Fruit fly (Drosophila melanogaster) whole organism, embryonic: Measurements from ENCODE around the gene CG31800.

Source experiments
- Abd-B ChIP-seq: fragments of 200-800 bp; sonication (Bioruptor generic); optimal IDR thresholded peaks from 2 replicates; lab custom pipeline; 2018; ENCODE audit warnings: missing biosample characterization, mild to moderate bottlenecking, missing genetic modification characterization, moderate library complexity
- Bgb ChIP-seq: fragments of 200-800 bp; sonication (Bioruptor generic); IDR thresholded peaks from 2 replicates; pipeline ENCODE4 v1.3.6; 2022; ENCODE audit warnings: missing biosample characterization, missing genetic modification characterization; ENCODE audit not compliant: partially characterized antibody
- CG10147 ChIP-seq: fragments of 200-800 bp; sonication (Bioruptor generic); optimal IDR thresholded peaks from 2 replicates; lab custom pipeline; 2019; ENCODE audit warnings: missing biosample characterization, mild to moderate bottlenecking, missing genetic modification characterization, moderate library complexity
- CG10209 ChIP-seq: fragments of 200-800 bp; sonication (Bioruptor generic); optimal IDR thresholded peaks from 3 replicates; lab custom pipeline; 2017; ENCODE audit warnings: missing biosample characterization, mild to moderate bottlenecking, missing genetic modification characterization, missing genetic modification reagents
- CG10543 ChIP-seq: fragments of 200-800 bp; sonication (Bioruptor generic); optimal IDR thresholded peaks from 3 replicates; lab custom pipeline; 2017; ENCODE audit warnings: missing biosample characterization, mild to moderate bottlenecking, missing genetic modification characterization, moderate library complexity
- CG12219 ChIP-seq: fragments of 200-800 bp; sonication (Bioruptor generic); optimal IDR thresholded peaks from 3 replicates; lab custom pipeline; 2018; ENCODE audit warnings: missing biosample characterization, mild to moderate bottlenecking, missing genetic modification characterization
- CG12769 ChIP-seq: fragments of 200-800 bp; sonication (Bioruptor generic); optimal IDR thresholded peaks from 2 replicates; lab custom pipeline; 2019; ENCODE audit warnings: missing biosample characterization, mild to moderate bottlenecking, missing genetic modification characterization, moderate library complexity
- CG13424 ChIP-seq: fragments of 200-800 bp; sonication (Bioruptor generic); optimal IDR thresholded peaks from 2 replicates; lab custom pipeline; 2019; ENCODE audit warnings: missing biosample characterization, mild to moderate bottlenecking, missing genetic modification characterization, moderate library complexity
- CG14050 ChIP-seq: fragments of 200-800 bp; sonication (Bioruptor generic); IDR thresholded peaks from 3 replicates; pipeline ENCODE4 v1.3.6; 2022; ENCODE audit warnings: missing biosample characterization, missing genetic modification characterization
- CG14965 ChIP-seq: fragments of 200-800 bp; sonication (Bioruptor generic); optimal IDR thresholded peaks from 2 replicates; lab custom pipeline; 2016; ENCODE audit warnings: missing biosample characterization, missing genetic modification characterization, borderline replicate concordance
- CG15073 ChIP-seq: fragments of 200-800 bp; sonication (Bioruptor generic); optimal IDR thresholded peaks from 2 replicates; lab custom pipeline; 2016; ENCODE audit warnings: missing biosample characterization, missing genetic modification characterization
- CG1529 ChIP-seq: fragments of 200-800 bp; sonication (Bioruptor generic); optimal IDR thresholded peaks from 3 replicates; lab custom pipeline; 2018; ENCODE audit warnings: missing biosample characterization, missing genetic modification characterization
- CG15696 ChIP-seq: fragments of 200-800 bp; sonication (Bioruptor generic); optimal IDR thresholded peaks from 2 replicates; lab custom pipeline; 2019; ENCODE audit warnings: missing biosample characterization, mild to moderate bottlenecking, missing genetic modification characterization, moderate library complexity
- CG16813 ChIP-seq: fragments of 200-800 bp; sonication (Bioruptor generic); IDR thresholded peaks from 3 replicates; pipeline ENCODE4 v1.3.6; 2022; ENCODE audit warnings: missing biosample characterization, missing genetic modification characterization; ENCODE audit not compliant: partially characterized antibody
- CG17359 ChIP-seq: fragments of 200-800 bp; sonication (Bioruptor generic); optimal IDR thresholded peaks from 3 replicates; lab custom pipeline; 2018; ENCODE audit warnings: missing biosample characterization, mild to moderate bottlenecking, missing genetic modification characterization, moderate library complexity
- CG17912 ChIP-seq: fragments of 200-800 bp; sonication (Bioruptor generic); optimal IDR thresholded peaks from 2 replicates; lab custom pipeline; 2018; ENCODE audit warnings: missing biosample characterization, mild to moderate bottlenecking, missing genetic modification characterization
- CG1832 ChIP-seq: fragments of 200-800 bp; sonication (Bioruptor generic); optimal IDR thresholded peaks from 2 replicates; lab custom pipeline; 2017; ENCODE audit warnings: missing biosample characterization, mild to moderate bottlenecking, missing genetic modification characterization, inconsistent platforms
- CG18599 ChIP-seq: fragments of 200-800 bp; sonication (Bioruptor generic); optimal IDR thresholded peaks from 3 replicates; lab custom pipeline; 2017; ENCODE audit warnings: missing biosample characterization, missing genetic modification characterization, mild to moderate bottlenecking, moderate library complexity, missing genetic modification reagents
- CG3995 ChIP-seq: fragments of 200-800 bp; sonication (Bioruptor generic); optimal IDR thresholded peaks from 3 replicates; lab custom pipeline; 2016; ENCODE audit warnings: missing biosample characterization, missing genetic modification characterization
- CG4360 ChIP-seq: fragments of 200-800 bp; sonication (Bioruptor generic); IDR thresholded peaks from 2 replicates; pipeline ENCODE4 v1.3.6; 2022; ENCODE audit warnings: missing biosample characterization, missing genetic modification characterization
- CG4854 ChIP-seq: fragments of 200-800 bp; sonication (Bioruptor generic); optimal IDR thresholded peaks from 2 replicates; lab custom pipeline; 2016; ENCODE audit warnings: missing biosample characterization, missing genetic modification characterization, inconsistent platforms
- CG5245 ChIP-seq: fragments of 200-800 bp; sonication (Bioruptor generic); optimal IDR thresholded peaks from 3 replicates; lab custom pipeline; 2016; ENCODE audit warnings: missing biosample characterization, missing genetic modification characterization
- CG7928 ChIP-seq: fragments of 200-800 bp; sonication (Bioruptor generic); optimal IDR thresholded peaks from 2 replicates; lab custom pipeline; 2017; ENCODE audit warnings: missing biosample characterization, mild to moderate bottlenecking, missing genetic modification characterization
- CG9609 ChIP-seq: fragments of 200-800 bp; sonication (Bioruptor generic); optimal IDR thresholded peaks from 3 replicates; lab custom pipeline; 2016; ENCODE audit warnings: missing biosample characterization, missing genetic modification characterization
- HLH54F ChIP-seq: fragments of 200-800 bp; sonication (Bioruptor generic); optimal IDR thresholded peaks from 3 replicates; lab custom pipeline; 2016; ENCODE audit warnings: missing biosample characterization, missing genetic modification characterization
- Jarid2 ChIP-seq: fragments of 200-800 bp; sonication (Bioruptor generic); optimal IDR thresholded peaks from 3 replicates; lab custom pipeline; 2017; ENCODE audit warnings: mild to moderate bottlenecking, missing biosample characterization, missing genetic modification reagents, missing genetic modification characterization
- MESR4 ChIP-seq: fragments of 200-800 bp; sonication (Bioruptor generic); optimal IDR thresholded peaks from 2 replicates; lab custom pipeline; 2018; ENCODE audit warnings: missing biosample characterization, mild to moderate bottlenecking, missing genetic modification characterization, moderate library complexity
- Ptx1 ChIP-seq: fragments of 200-800 bp; sonication (Bioruptor generic); IDR thresholded peaks from 2 replicates; pipeline ENCODE4 v1.3.6; 2022; ENCODE audit warnings: missing biosample characterization, missing genetic modification characterization
- ac ChIP-seq: fragments of 200-800 bp; sonication (Bioruptor generic); optimal IDR thresholded peaks from 3 replicates; lab custom pipeline; 2017; ENCODE audit warnings: missing biosample characterization, mild to moderate bottlenecking, missing genetic modification characterization
- amos ChIP-seq: fragments of 200-800 bp; sonication (Bioruptor generic); IDR thresholded peaks from 2 replicates; pipeline ENCODE4 v1.3.6; 2022; ENCODE audit warnings: missing biosample characterization, missing genetic modification characterization; ENCODE audit not compliant: partially characterized antibody
- bbx ChIP-seq: fragments of 200-800 bp; sonication (Bioruptor generic); IDR thresholded peaks from 2 replicates; pipeline ENCODE4 v1.3.6; 2022; ENCODE audit warnings: missing biosample characterization, missing genetic modification characterization; ENCODE audit not compliant: partially characterized antibody
- crp ChIP-seq, 2 experiments: fragments of 200-800 bp; sonication (Bioruptor generic); optimal IDR thresholded peaks; 2 replicates in 1 of 2; 3 replicates in 1 of 2; lab custom pipeline; 2017; ENCODE audit warnings: missing biosample characterization in 2 of 2, missing genetic modification characterization in 2 of 2, mild to moderate bottlenecking in 1 of 2, moderate library complexity in 1 of 2
- grn ChIP-seq: fragments of 200-800 bp; sonication (Bioruptor generic); optimal IDR thresholded peaks from 3 replicates; lab custom pipeline; 2017; ENCODE audit warnings: missing biosample characterization, missing genetic modification characterization
- kay ChIP-seq: fragments of 200-800 bp; sonication (Bioruptor generic); optimal IDR thresholded peaks from 2 replicates; lab custom pipeline; 2016; ENCODE audit warnings: missing biosample characterization, missing genetic modification characterization
- klu ChIP-seq: fragments of 200-800 bp; sonication (Bioruptor generic); IDR thresholded peaks from 2 replicates; pipeline ENCODE4 v1.3.6; 2022; ENCODE audit warnings: missing biosample characterization, missing genetic modification characterization
- lov ChIP-seq, 2 experiments: fragments of 200-800 bp in 1 of 2; fragments of >200 bp in 1 of 2; sonication (Bioruptor generic) in 1 of 2; IDR thresholded peaks in 1 of 2; optimal IDR thresholded peaks in 1 of 2; 2 replicates in 1 of 2; 3 replicates in 1 of 2; pipeline versions ENCODE4 v1.3.6 to Lab custom; 2017 to 2022; ENCODE audit warnings: missing biosample characterization in 1 of 2, missing genetic modification characterization in 1 of 2
- luna ChIP-seq: fragments of 200-800 bp; sonication (Bioruptor generic); optimal IDR thresholded peaks from 2 replicates; lab custom pipeline; 2016; ENCODE audit warnings: missing biosample characterization, missing genetic modification characterization
- nau ChIP-seq: fragments of 200-800 bp; sonication (Bioruptor generic); optimal IDR thresholded peaks from 3 replicates; lab custom pipeline; 2017; ENCODE audit warnings: missing biosample characterization, mild to moderate bottlenecking, missing genetic modification characterization, missing genetic modification reagents
- nerfin-1 ChIP-seq: fragments of 200-800 bp; sonication (Bioruptor generic); optimal IDR thresholded peaks from 3 replicates; lab custom pipeline; 2019; ENCODE audit warnings: missing biosample characterization, mild to moderate bottlenecking, missing genetic modification characterization, moderate library complexity
- pho ChIP-seq: fragments of 200-800 bp; sonication (Bioruptor generic); optimal IDR thresholded peaks from 2 replicates; lab custom pipeline; 2016; ENCODE audit warnings: missing biosample characterization, missing genetic modification characterization
- seq ChIP-seq: fragments of 200-800 bp; sonication (Bioruptor generic); IDR thresholded peaks from 2 replicates; pipeline ENCODE4 v1.3.6; 2022; ENCODE audit warnings: missing biosample characterization, missing genetic modification characterization
- stc ChIP-seq: fragments of 200-800 bp; sonication (Bioruptor generic); IDR thresholded peaks from 2 replicates; pipeline ENCODE4 v1.3.6; 2022; ENCODE audit warnings: missing biosample characterization, missing genetic modification characterization
- trem ChIP-seq: fragments of 200-800 bp; optimal IDR thresholded peaks from 3 replicates; lab custom pipeline; 2019; ENCODE audit warnings: missing biosample characterization, mild to moderate bottlenecking, missing genetic modification characterization, moderate library complexity
- wor ChIP-seq: fragments of 200-800 bp; sonication (Bioruptor generic); IDR thresholded peaks from 2 replicates; pipeline ENCODE4 v1.3.6; 2022; ENCODE audit warnings: missing biosample characterization, missing genetic modification characterization
- yki ChIP-seq: fragments of >200 bp; optimal IDR thresholded peaks from 3 replicates; lab custom pipeline; 2018
- zen2 ChIP-seq: fragments of 200-800 bp; sonication (Bioruptor generic); IDR thresholded peaks from 3 replicates; pipeline ENCODE4 v1.3.6; 2022; ENCODE audit warnings: missing biosample characterization, missing genetic modification characterization; ENCODE audit not compliant: partially characterized antibody

The CG31800 gene

dm6 chr2L:19021278-19022220, 12.8 kb downstream of the CG31800 start (continued):
- TF ChIP-seq crp (GFP tag; optimal IDR thresholded peaks at IDR 0.05; lab: Kevin White, UChicago): peak in 1 of 2 experiments; percentile 34
- peak; percentile 4 for TF ChIP-seq CG15073 (GFP tag; lab: Kevin White, UChicago)
- peak; percentile 9 for TF ChIP-seq trem
- TF ChIP-seq Abd-B (GFP tag; lab: Kevin White, UChicago): peak; percentile 64
- TF ChIP-seq CG10147: peak; percentile 86
- TF ChIP-seq klu (GFP tag; lab: Robert Waterston, UW): peak; percentile 66; the same call in 1 of the 2 replicates
- TF ChIP-seq CG14050: peak; percentile 64
- TF ChIP-seq MESR4 (GFP tag; lab: Kevin White, UChicago): peak; percentile 16
- no peak for TF ChIP-seq CG16813
- TF ChIP-seq nau: peak; percentile 67
- TF ChIP-seq CG13424 (tag; lab: Kevin White, UChicago): peak; percentile 89
- peak; percentile 17 for TF ChIP-seq CG4854 (GFP tag; lab: Kevin White, UChicago)
- no peak for TF ChIP-seq bbx (GFP tag; lab: Robert Waterston, UW)
- peak; percentile 85 for TF ChIP-seq CG1529 (GFP tag; lab: Kevin White, UChicago)
- no peak for TF ChIP-seq yki (lab: Kevin White, UChicago)
- TF ChIP-seq ac (GFP tag; lab: Kevin White, UChicago): no peak
- TF ChIP-seq CG4360 (GFP tag; lab: Robert Waterston, UW): no peak
- TF ChIP-seq CG15696 (tag; lab: Kevin White, UChicago): peak; percentile 8
- TF ChIP-seq zen2: no peak
- TF ChIP-seq Jarid2 (GFP tag; lab: Kevin White, UChicago): peak; percentile 41
- TF ChIP-seq CG10543: peak; percentile 96
- TF ChIP-seq kay: peak; percentile 6
- TF ChIP-seq CG5245: peak; percentile 57
- peak; percentile 77 for TF ChIP-seq seq (GFP tag; lab: Robert Waterston, UW)
- 0 out of 2 replicates have a peak, but pooled peaks have one; percentile 23 for TF ChIP-seq amos (GFP tag; lab: Robert Waterston, UW)
- TF ChIP-seq CG17359 (tag; lab: Kevin White, UChicago): peak; percentile 72
- peak; percentile 51 for TF ChIP-seq HLH54F (GFP tag; lab: Kevin White, UChicago)
- peak; percentile 91 for TF ChIP-seq CG18599 (GFP tag; lab: Kevin White, UChicago)
- no peak for TF ChIP-seq CG14965 (GFP tag; lab: Kevin White, UChicago)
- TF ChIP-seq CG12769 (tag; lab: Kevin White, UChicago): no peak
- TF ChIP-seq grn (GFP tag; lab: Kevin White, UChicago): no peak
- peak; percentile 69 for TF ChIP-seq wor (GFP tag; lab: Robert Waterston, UW)
- peak; percentile 86 for TF ChIP-seq Ptx1 (GFP tag; lab: Robert Waterston, UW)
- TF ChIP-seq pho (GFP tag; lab: Kevin White, UChicago): peak; percentile 26
- no peak for TF ChIP-seq CG1832 (GFP tag; lab: Kevin White, UChicago)
- TF ChIP-seq nerfin-1 (tag; lab: Kevin White, UChicago): peak; percentile 63
- TF ChIP-seq CG7928 (GFP tag; lab: Kevin White, UChicago): peak; percentile 26
- TF ChIP-seq lov (optimal IDR thresholded peaks at IDR 0.05; lab: Kevin White, UChicago): no peak
- TF ChIP-seq lov (GFP tag; IDR thresholded peaks at IDR 0.05; lab: Robert Waterston, UW): no peak
- no peak for TF ChIP-seq CG17912 (GFP tag; lab: Kevin White, UChicago)
- peak; percentile 81 for TF ChIP-seq CG10209 (GFP tag; lab: Kevin White, UChicago)
- no peak for TF ChIP-seq Bgb (GFP tag; lab: Robert Waterston, UW)
- TF ChIP-seq luna (GFP tag; lab: Kevin White, UChicago): no peak
- peak; percentile 66 for TF ChIP-seq CG12219
- no peak for TF ChIP-seq CG3995
- TF ChIP-seq stc (GFP tag; lab: Robert Waterston, UW): 0 out of 2 replicates have a peak, but pooled peaks have one; percentile 39
- no peak for TF ChIP-seq CG9609 (GFP tag; lab: Kevin White, UChicago)
